Fruit fly (Drosophila melanogaster) Kc167 (cell line): ENCODE data around the gene Dci.

Source experiments
- Myc ChIP-seq: fragments of >200 bp; optimal IDR thresholded peaks from 2 replicates; lab custom pipeline; 2017; ENCODE audit warnings: missing external identifiers
- h ChIP-seq: fragments of >200 bp; optimal IDR thresholded peaks from 3 replicates; lab custom pipeline; 2018; ENCODE audit warnings: missing external identifiers

DNA sequence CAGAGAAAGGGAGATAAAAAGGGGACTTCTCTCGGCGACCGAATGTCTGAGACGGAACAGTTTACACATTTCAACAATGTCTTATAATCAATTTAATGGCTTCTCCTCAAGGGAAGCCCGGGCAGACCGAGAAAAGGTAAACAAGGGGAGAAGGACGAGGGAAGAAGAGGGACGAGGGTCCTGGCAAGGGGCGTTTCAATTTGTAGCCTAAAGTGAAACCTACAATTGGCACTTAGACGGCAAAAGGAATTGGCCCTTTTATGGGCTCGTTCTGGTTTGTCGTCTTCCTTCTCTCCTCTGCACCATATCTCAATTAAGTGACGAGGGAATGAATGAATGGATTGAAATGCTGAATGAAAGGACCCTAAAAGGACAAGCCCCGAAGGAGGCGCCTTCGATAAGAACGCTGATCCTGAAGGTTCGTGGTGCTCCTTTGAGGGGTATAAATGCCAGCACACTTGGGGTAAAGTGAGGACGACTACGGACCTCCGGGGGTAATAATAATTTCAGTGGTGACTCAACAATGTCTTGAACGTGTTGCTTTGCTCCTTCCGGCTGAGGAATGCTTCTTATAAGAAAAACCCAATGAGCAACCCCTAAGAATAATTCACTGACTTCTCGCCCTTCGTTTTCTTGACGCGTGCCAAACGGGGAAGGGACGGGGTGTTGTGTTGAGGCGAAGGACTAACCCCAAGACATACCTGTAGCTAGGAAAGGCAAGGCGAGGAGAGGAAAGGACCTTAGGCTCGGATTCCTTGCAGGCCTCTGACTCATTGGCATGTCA is 49.5 kb downstream of the Dci start:
- TF ChIP-seq h (lab: Kevin White, UChicago) (no peak), Myc (lab: Kevin White, UChicago) (no peak)
